Worm (Caenorhabditis elegans): ENCODE results near the gene str-205.

DNA sequence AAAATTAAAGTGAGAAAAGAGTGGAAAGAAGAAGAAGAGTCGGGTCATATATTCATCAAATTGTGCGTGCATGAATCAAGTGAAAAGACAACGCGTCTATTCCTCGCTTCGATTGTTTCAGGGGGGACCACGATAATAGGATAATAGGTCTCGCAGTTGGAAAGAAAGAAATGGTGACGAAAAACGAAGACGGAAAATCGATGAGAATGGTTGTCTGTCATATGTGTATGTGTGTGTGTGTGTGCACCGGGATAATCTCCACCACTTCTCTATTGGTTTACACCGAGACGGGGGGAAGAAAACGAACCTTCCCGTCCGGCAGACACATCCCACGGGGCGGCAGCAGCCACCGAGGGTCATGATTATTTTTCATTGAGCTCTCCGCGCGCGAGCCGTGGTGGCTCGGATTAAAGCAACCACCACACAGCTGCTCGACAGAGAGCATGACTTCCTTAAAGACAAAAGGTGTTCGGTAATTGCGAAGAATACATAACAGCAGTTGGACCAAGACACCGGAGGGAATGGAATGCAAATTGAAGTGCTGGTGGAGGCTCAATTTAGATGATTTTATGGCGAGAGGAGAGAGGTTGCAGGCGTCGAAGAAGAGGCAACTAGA, 34.4 kb upstream of the str-205 start:
- no peak for TF ChIP-seq snpc-4 (GFP tag; optimal IDR thresholded peaks at IDR 0.05)
- no peak for TF ChIP-seq snpc-4 (tag; optimal IDR thresholded peaks at IDR 0.05)
- TF ChIP-seq ceh-91 (GFP tag; IDR thresholded peaks at IDR 0.05) = no peak
- no peak for TF ChIP-seq pbrm-1 (GFP tag; IDR thresholded peaks at IDR 0.05)
- TF ChIP-seq ZK185.1 (tag; optimal IDR thresholded peaks at IDR 0.05; ENCODE audit: poor library complexity, severe bottlenecking) = no peak
- no peak for TF ChIP-seq let-607 (tag; optimal IDR thresholded peaks at IDR 0.05)
- no peak for TF ChIP-seq lin-26 (GFP tag; IDR thresholded peaks at IDR 0.05)

Data from whole organism, young adult.